Fruit fly (Drosophila melanogaster) whole organism, embryonic: Measurements from ENCODE around the gene CG9630.

Experiments
- Asciz ChIP-seq: fragments of 200-800 bp; sonication (Bioruptor generic); optimal IDR thresholded peaks from 2 replicates; lab custom pipeline; 2017; ENCODE audit warnings: missing biosample characterization, mild to moderate bottlenecking, missing genetic modification characterization, missing genetic modification reagents
- Atf-2 ChIP-seq: fragments of 200-800 bp; sonication (Bioruptor generic); optimal IDR thresholded peaks from 2 replicates; lab custom pipeline; 2016; ENCODE audit warnings: missing biosample characterization, missing genetic modification characterization
- CG10654 ChIP-seq: fragments of 200-800 bp; sonication (Bioruptor generic); optimal IDR thresholded peaks from 2 replicates; lab custom pipeline; 2016; ENCODE audit warnings: missing biosample characterization, missing genetic modification characterization
- CG10959 ChIP-seq: fragments of 200-800 bp; sonication (Bioruptor generic); IDR thresholded peaks from 2 replicates; pipeline ENCODE4 v1.3.6; 2022; ENCODE audit warnings: missing biosample characterization, missing genetic modification characterization
- CG11695 ChIP-seq: fragments of 200-800 bp; sonication (Bioruptor generic); IDR thresholded peaks from 3 replicates; pipeline ENCODE4 v1.3.6; 2022; ENCODE audit warnings: missing biosample characterization, missing genetic modification characterization
- CG12104 ChIP-seq: fragments of 200-800 bp; sonication (Bioruptor generic); optimal IDR thresholded peaks from 3 replicates; lab custom pipeline; 2016; ENCODE audit warnings: missing biosample characterization, missing genetic modification characterization
- CG13287 ChIP-seq: fragments of 200-800 bp; sonication (Bioruptor generic); IDR thresholded peaks from 2 replicates; pipeline ENCODE4 v1.3.6; 2022; ENCODE audit warnings: missing biosample characterization, missing genetic modification characterization; ENCODE audit not compliant: partially characterized antibody
- CG14710 ChIP-seq: fragments of 200-800 bp; sonication (Bioruptor generic); optimal IDR thresholded peaks from 3 replicates; lab custom pipeline; 2019; ENCODE audit warnings: missing biosample characterization, mild to moderate bottlenecking, missing genetic modification characterization, moderate library complexity
- CG14860 ChIP-seq: fragments of 200-800 bp; sonication (Bioruptor generic); IDR thresholded peaks from 3 replicates; pipeline ENCODE4 v1.3.6; 2022; ENCODE audit warnings: missing biosample characterization, missing genetic modification characterization; ENCODE audit not compliant: partially characterized antibody
- CG1529 ChIP-seq: fragments of 200-800 bp; sonication (Bioruptor generic); optimal IDR thresholded peaks from 3 replicates; lab custom pipeline; 2018; ENCODE audit warnings: missing biosample characterization, missing genetic modification characterization
- CG15696 ChIP-seq: fragments of 200-800 bp; sonication (Bioruptor generic); optimal IDR thresholded peaks from 2 replicates; lab custom pipeline; 2019; ENCODE audit warnings: missing biosample characterization, mild to moderate bottlenecking, missing genetic modification characterization, moderate library complexity
- CG16813 ChIP-seq: fragments of 200-800 bp; sonication (Bioruptor generic); IDR thresholded peaks from 3 replicates; pipeline ENCODE4 v1.3.6; 2022; ENCODE audit warnings: missing biosample characterization, missing genetic modification characterization; ENCODE audit not compliant: partially characterized antibody
- CG17186 ChIP-seq: fragments of 200-800 bp; sonication (Bioruptor generic); optimal IDR thresholded peaks from 3 replicates; lab custom pipeline; 2017; ENCODE audit warnings: missing biosample characterization, missing genetic modification reagents, missing genetic modification characterization
- CG2712 ChIP-seq: fragments of 200-800 bp; optimal IDR thresholded peaks from 3 replicates; lab custom pipeline; 2019; ENCODE audit warnings: missing biosample characterization, mild to moderate bottlenecking, missing genetic modification characterization, moderate library complexity
- CG31441 ChIP-seq: fragments of 200-800 bp; sonication (Bioruptor generic); IDR thresholded peaks from 2 replicates; pipeline ENCODE4 v1.3.6; 2022; ENCODE audit warnings: missing biosample characterization, missing genetic modification characterization
- CG4282 ChIP-seq: fragments of 200-800 bp; sonication (Bioruptor generic); optimal IDR thresholded peaks from 2 replicates; lab custom pipeline; 2016; ENCODE audit warnings: missing biosample characterization, missing genetic modification characterization
- CG7786 ChIP-seq: fragments of 200-800 bp; sonication (Bioruptor generic); optimal IDR thresholded peaks from 2 replicates; lab custom pipeline; 2016; ENCODE audit warnings: missing biosample characterization, missing genetic modification characterization
- CG7839 ChIP-seq: fragments of 200-800 bp; sonication (Bioruptor generic); optimal IDR thresholded peaks from 3 replicates; lab custom pipeline; 2018; ENCODE audit warnings: missing biosample characterization, mild to moderate bottlenecking, missing genetic modification characterization, moderate library complexity
- CG8281 ChIP-seq: fragments of 200-800 bp; sonication (Bioruptor generic); optimal IDR thresholded peaks from 2 replicates; lab custom pipeline; 2018; ENCODE audit warnings: missing biosample characterization, mild to moderate bottlenecking, missing genetic modification characterization, moderate library complexity
- CG8388 ChIP-seq: fragments of 200-800 bp; sonication (Bioruptor generic); optimal IDR thresholded peaks from 2 replicates; lab custom pipeline; 2019; ENCODE audit warnings: missing biosample characterization, mild to moderate bottlenecking, missing genetic modification characterization, moderate library complexity
- CG8944 ChIP-seq: fragments of 200-800 bp; sonication (Bioruptor generic); optimal IDR thresholded peaks from 3 replicates; lab custom pipeline; 2016; ENCODE audit warnings: missing biosample characterization, missing genetic modification characterization
- CG9876 ChIP-seq: fragments of 200-800 bp; sonication (Bioruptor generic); optimal IDR thresholded peaks from 2 replicates; lab custom pipeline; 2016; ENCODE audit warnings: missing biosample characterization, missing genetic modification characterization
- Drgx ChIP-seq: fragments of 200-800 bp; sonication (Bioruptor generic); IDR thresholded peaks from 2 replicates; pipeline ENCODE4 v1.3.6; 2022; ENCODE audit warnings: missing biosample characterization, missing genetic modification characterization
- Ets97D ChIP-seq: fragments of 200-800 bp; sonication (Bioruptor generic); optimal IDR thresholded peaks from 3 replicates; lab custom pipeline; 2016; ENCODE audit warnings: missing biosample characterization, missing genetic modification characterization
- GATAe ChIP-seq: fragments of 200-800 bp; sonication (Bioruptor generic); conservative IDR thresholded peaks from 2 replicates; pipeline ENCODE4 v1.3.6; 2022; ENCODE audit warnings: missing biosample characterization, missing genetic modification characterization
- Gsc ChIP-seq: fragments of 200-800 bp; sonication (Bioruptor generic); IDR thresholded peaks from 2 replicates; pipeline ENCODE4 v1.3.6; 2022; ENCODE audit warnings: missing biosample characterization, missing genetic modification characterization
- Hr78 ChIP-seq, 2 experiments: fragments of 200-800 bp in 1 of 2; fragments of >200 bp in 1 of 2; sonication (Bioruptor generic) in 1 of 2; optimal IDR thresholded peaks; 2 replicates each; lab custom pipeline; 2017 to 2019; ENCODE audit warnings: missing biosample characterization in 2 of 2, missing genetic modification characterization in 2 of 2, mild to moderate bottlenecking in 1 of 2, moderate library complexity in 1 of 2
- Myb ChIP-seq: fragments of 200-800 bp; sonication (Bioruptor generic); optimal IDR thresholded peaks from 2 replicates; lab custom pipeline; 2016; ENCODE audit warnings: missing biosample characterization, missing genetic modification characterization
- NfI ChIP-seq: fragments of 200-800 bp; sonication (Bioruptor generic); optimal IDR thresholded peaks from 3 replicates; lab custom pipeline; 2018; ENCODE audit warnings: missing biosample characterization, mild to moderate bottlenecking, missing genetic modification characterization, moderate library complexity
- Oli ChIP-seq: fragments of 200-800 bp; sonication (Bioruptor generic); optimal IDR thresholded peaks from 2 replicates; lab custom pipeline; 2018; ENCODE audit warnings: missing biosample characterization, mild to moderate bottlenecking, missing genetic modification characterization, moderate library complexity
- Optix ChIP-seq: fragments of 200-800 bp; sonication (Bioruptor generic); IDR thresholded peaks from 3 replicates; pipeline ENCODE4 v1.3.6; 2022; ENCODE audit warnings: missing biosample characterization, missing genetic modification characterization
- Poxn ChIP-seq: fragments of 200-800 bp; sonication (Bioruptor generic); IDR thresholded peaks from 2 replicates; pipeline ENCODE4 v1.3.6; 2022; ENCODE audit warnings: missing biosample characterization, missing genetic modification characterization
- Usf ChIP-seq: fragments of 200-800 bp; sonication (Bioruptor generic); optimal IDR thresholded peaks from 2 replicates; lab custom pipeline; 2017; ENCODE audit warnings: missing genotype, missing biosample characterization, missing genetic modification characterization
- az2 ChIP-seq: fragments of 200-800 bp; sonication (Bioruptor generic); optimal IDR thresholded peaks from 3 replicates; lab custom pipeline; 2016; ENCODE audit warnings: missing biosample characterization, missing genetic modification characterization
- bab2 ChIP-seq: fragments of 200-800 bp; sonication (Bioruptor generic); optimal IDR thresholded peaks from 2 replicates; lab custom pipeline; 2016; ENCODE audit warnings: missing biosample characterization, missing genetic modification characterization
- bbx ChIP-seq: fragments of 200-800 bp; sonication (Bioruptor generic); IDR thresholded peaks from 2 replicates; pipeline ENCODE4 v1.3.6; 2022; ENCODE audit warnings: missing biosample characterization, missing genetic modification characterization; ENCODE audit not compliant: partially characterized antibody
- chm ChIP-seq: fragments of 200-800 bp; sonication (Bioruptor generic); IDR thresholded peaks from 2 replicates; pipeline ENCODE4 v1.3.6; 2022; ENCODE audit warnings: missing biosample characterization, missing genetic modification characterization
- ci ChIP-seq: fragments of 200-800 bp; sonication (Bioruptor generic); IDR thresholded peaks from 3 replicates; pipeline ENCODE4 v1.3.6; 2022; ENCODE audit warnings: missing biosample characterization, missing genetic modification characterization
- crp ChIP-seq, 2 experiments: fragments of 200-800 bp; sonication (Bioruptor generic); optimal IDR thresholded peaks; 2 replicates in 1 of 2; 3 replicates in 1 of 2; lab custom pipeline; 2017; ENCODE audit warnings: missing biosample characterization in 2 of 2, missing genetic modification characterization in 2 of 2, mild to moderate bottlenecking in 1 of 2, moderate library complexity in 1 of 2
- eve ChIP-seq, 2 experiments: fragments of >200 bp; optimal IDR thresholded peaks; 2 replicates each; lab custom pipeline; 2017; ENCODE audit warnings: missing biosample characterization in 2 of 2, missing genetic modification characterization in 2 of 2
- ewg ChIP-seq: fragments of 200-800 bp; sonication (Bioruptor generic); optimal IDR thresholded peaks from 3 replicates; lab custom pipeline; 2017; ENCODE audit warnings: mild to moderate bottlenecking, missing biosample characterization, missing genetic modification reagents, missing genetic modification characterization
- eyg ChIP-seq: fragments of 200-800 bp; sonication (Bioruptor generic); optimal IDR thresholded peaks from 3 replicates; lab custom pipeline; 2016; ENCODE audit warnings: missing biosample characterization, missing genetic modification characterization
- hb ChIP-seq: fragments of 200-800 bp; sonication (Bioruptor generic); IDR thresholded peaks from 3 replicates; pipeline ENCODE4 v1.3.6; 2022; ENCODE audit warnings: missing biosample characterization, missing genetic modification characterization; ENCODE audit not compliant: partially characterized antibody
- jumu ChIP-seq: fragments of 200-800 bp; sonication (Bioruptor generic); optimal IDR thresholded peaks from 3 replicates; lab custom pipeline; 2016; ENCODE audit warnings: missing biosample characterization, missing genetic modification characterization
- mam ChIP-seq: fragments of 200-800 bp; sonication (Bioruptor generic); optimal IDR thresholded peaks from 3 replicates; lab custom pipeline; 2016; ENCODE audit warnings: missing biosample characterization, missing genetic modification characterization
- org-1 ChIP-seq: fragments of 200-800 bp; sonication (Bioruptor generic); optimal IDR thresholded peaks from 2 replicates; lab custom pipeline; 2017; ENCODE audit warnings: missing biosample characterization, missing genetic modification characterization
- pfk ChIP-seq: fragments of 200-800 bp; sonication (Bioruptor generic); optimal IDR thresholded peaks from 2 replicates; lab custom pipeline; 2018; ENCODE audit warnings: missing biosample characterization, mild to moderate bottlenecking, missing genetic modification characterization, moderate library complexity
- vvl ChIP-seq: fragments of 200-800 bp; sonication (Bioruptor generic); IDR thresholded peaks from 2 replicates; pipeline ENCODE4 v1.3.6; 2022; ENCODE audit warnings: missing biosample characterization, missing genetic modification characterization
- yki ChIP-seq: fragments of >200 bp; optimal IDR thresholded peaks from 3 replicates; lab custom pipeline; 2018

The CG9630 gene

DNA sequence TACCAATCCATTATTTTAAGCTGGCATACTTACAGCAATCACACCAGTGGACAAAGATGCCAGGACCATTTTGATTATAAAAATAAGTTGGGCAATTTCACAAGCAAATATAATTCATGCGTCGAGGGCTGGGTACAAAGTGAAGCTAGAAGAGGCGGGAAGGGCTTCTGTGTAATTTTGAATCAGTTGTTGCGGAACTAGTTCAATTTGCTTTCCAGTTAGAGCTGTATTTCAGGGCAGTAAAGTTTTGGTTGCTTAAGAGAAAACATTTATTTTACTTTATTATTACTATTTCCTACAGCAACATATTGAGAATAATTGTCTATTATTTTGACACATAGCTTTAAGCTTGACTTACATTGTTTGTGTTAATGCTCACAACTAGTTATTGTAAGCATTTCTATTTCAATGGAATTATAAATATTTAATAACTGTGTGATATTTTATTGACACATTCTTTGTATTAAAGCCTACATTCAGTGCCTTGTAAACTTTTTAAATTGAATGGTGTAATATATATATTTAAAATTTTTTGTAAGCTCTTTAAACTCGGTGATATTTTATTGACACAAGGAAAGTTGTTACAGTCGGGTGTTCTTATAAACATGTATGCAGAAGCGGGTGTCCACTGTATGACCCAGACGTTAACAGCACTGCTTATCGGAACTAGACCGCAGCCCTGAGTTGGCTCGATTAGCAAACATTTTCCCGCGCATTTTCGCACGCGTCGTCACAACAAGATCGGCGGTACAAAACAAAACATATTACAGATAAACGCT lies 5.2 kb downstream of the CG9630 start, which contains the start of the genes RPA1 and Mcm2 (continued):
- TF ChIP-seq CG14710 (tag; lab: Kevin White, UChicago) (peak; percentile 82), eve (GFP tag; optimal IDR thresholded peaks at IDR 0.05; lab: Kevin White, UChicago) (no peak), mam (GFP tag; lab: Kevin White, UChicago) (peak; percentile 74), Poxn (GFP tag; lab: Robert Waterston, UW) (peak; percentile 54; the same call in 1 of the 2 replicates), Atf-2 (GFP tag; lab: Kevin White, UChicago) (no peak), CG2712 (tag; lab: Kevin White, UChicago) (peak; percentile 83), CG11695 (peak; percentile 60; the same call in 1 of the 3 replicates), CG31441 (GFP tag; lab: Robert Waterston, UW) (peak; percentile 88), ewg (peak; percentile 42), CG7839 (tag; lab: Kevin White, UChicago) (peak; percentile 81), CG16813 (GFP tag; lab: Robert Waterston, UW) (no peak), CG1529 (peak; percentile 35), CG8388 (GFP tag; lab: Kevin White, UChicago) (peak; percentile 66), CG8281 (tag; lab: Kevin White, UChicago) (peak; percentile 50), Optix (GFP tag; lab: Robert Waterston, UW) (no peak; the same call in 2 of the 3 replicates), CG10654 (GFP tag; lab: Kevin White, UChicago) (peak; percentile 70), vvl (GFP tag; lab: Robert Waterston, UW) (peak; percentile 78), Drgx (GFP tag; lab: Robert Waterston, UW) (peak; percentile 72), chm (GFP tag; lab: Robert Waterston, UW) (peak; percentile 79), eyg (GFP tag; lab: Kevin White, UChicago) (no peak), CG14860 (no peak), az2 (GFP tag; lab: Kevin White, UChicago) (peak; percentile 81), ci (GFP tag; lab: Robert Waterston, UW) (peak; percentile 69), CG13287 (peak; percentile 21; the same call in 1 of the 2 replicates), crp (GFP tag; optimal IDR thresholded peaks at IDR 0.05; lab: Kevin White, UChicago) (peak in 1 of 2 experiments; percentile 42), Usf (GFP tag; lab: Kevin White, UChicago) (peak; percentile 81), GATAe (peak; percentile 33), CG4282 (GFP tag; lab: Kevin White, UChicago) (peak; percentile 40), Gsc (GFP tag; lab: Robert Waterston, UW) (0 out of 2 replicates have a peak, but pooled peaks have one; percentile 53), org-1 (GFP tag; lab: Kevin White, UChicago) (peak; percentile 16), bbx (peak; percentile 39; the same call in 1 of the 2 replicates), Hr78 (GFP tag; optimal IDR thresholded peaks at IDR 0.05; lab: Kevin White, UChicago) (no peak), Oli (tag; lab: Kevin White, UChicago) (peak; percentile 71), NfI (peak; percentile 82), Myb (GFP tag; lab: Kevin White, UChicago) (peak; percentile 36), CG12104 (peak; percentile 68), CG17186 (peak; percentile 10), hb (GFP tag; lab: Robert Waterston, UW) (no peak), CG8944 (no peak), CG10959 (GFP tag; lab: Robert Waterston, UW) (peak; percentile 51), bab2 (GFP tag; lab: Kevin White, UChicago) (peak; percentile 60), CG9876 (GFP tag; lab: Kevin White, UChicago) (peak; percentile 17), CG15696 (tag; lab: Kevin White, UChicago) (peak; percentile 72), CG7786 (GFP tag; lab: Kevin White, UChicago) (peak; percentile 52), jumu (peak; percentile 28), pfk (GFP tag; lab: Kevin White, UChicago) (no peak), yki (lab: Kevin White, UChicago) (no peak), Ets97D (peak; percentile 24), Asciz (GFP tag; lab: Kevin White, UChicago) (no peak)
